Fruit fly (Drosophila melanogaster): ENCODE data around the gene CG13460.

The CG13460 gene

dm6 chr3L:15098659-15099512, 37.4 kb upstream of the CG13460 start (continued):
- TF ChIP-seq hb (GFP tag; IDR thresholded peaks at IDR 0.05; ENCODE audit: partially characterized antibody) (no peak), CG4617 (GFP tag; optimal IDR thresholded peaks at IDR 0.05; ENCODE audit: borderline replicate concordance) (no peak), danr (GFP tag; IDR thresholded peaks at IDR 0.05) (no peak; the same call in 1 of the 2 replicates), her (GFP tag; optimal IDR thresholded peaks at IDR 0.05) (peak; percentile 34), pros (GFP tag; optimal IDR thresholded peaks at IDR 0.05) (peak; percentile 62), bab2 (GFP tag; optimal IDR thresholded peaks at IDR 0.05) (peak; percentile 11), wdn (GFP tag; IDR thresholded peaks at IDR 0.05) (no peak), CG7271 (tag; optimal IDR thresholded peaks at IDR 0.05) (peak; percentile 93), CG14860 (GFP tag; IDR thresholded peaks at IDR 0.05; ENCODE audit: partially characterized antibody) (no peak), ase (GFP tag; IDR thresholded peaks at IDR 0.05) (peak; percentile 70; the same call in 2 of the 3 replicates), abd-A (tag; optimal IDR thresholded peaks at IDR 0.05) (peak; percentile 53), CG7556 (GFP tag; optimal IDR thresholded peaks at IDR 0.05) (peak; percentile 93), CG10565 (GFP tag; optimal IDR thresholded peaks at IDR 0.05) (peak; percentile 22), CG7987 (GFP tag; optimal IDR thresholded peaks at IDR 0.05) (peak; percentile 67), sug (tag; optimal IDR thresholded peaks at IDR 0.05) (peak; percentile 48), Neu2 (GFP tag; optimal IDR thresholded peaks at IDR 0.05; ENCODE audit: borderline replicate concordance) (no peak), Mrtf (GFP tag; IDR thresholded peaks at IDR 0.05) (peak; percentile 72; the same call in 2 of the 3 replicates), psq (GFP tag; optimal IDR thresholded peaks at IDR 0.05) (peak; percentile 11), scrt (GFP tag; optimal IDR thresholded peaks at IDR 0.05) (peak; percentile 84), fd3F (GFP tag; optimal IDR thresholded peaks at IDR 0.05) (peak; percentile 54), trh (GFP tag; optimal IDR thresholded peaks at IDR 0.05) (peak; percentile 12), Lim3 (GFP tag; IDR thresholded peaks at IDR 0.05) (no peak), CG6813 (GFP tag; optimal IDR thresholded peaks at IDR 0.05) (peak; percentile 94), slbo (GFP tag; IDR thresholded peaks at IDR 0.05) (peak; percentile 71), CG17829 (tag; optimal IDR thresholded peaks at IDR 0.05) (peak; percentile 97), mirr (GFP tag; optimal IDR thresholded peaks at IDR 0.05) (peak; percentile 39), CG17568 (GFP tag; optimal IDR thresholded peaks at IDR 0.05) (peak; percentile 67), NFAT (GFP tag; IDR thresholded peaks at IDR 0.05) (peak; percentile 70; the same call in 1 of the 2 replicates), CG6791 (GFP tag; IDR thresholded peaks at IDR 0.05; ENCODE audit: partially characterized antibody) (no peak), odd (GFP tag; optimal IDR thresholded peaks at IDR 0.05) (peak; percentile 81), CHES-1-like (GFP tag; optimal IDR thresholded peaks at IDR 0.05) (no peak), Ptx1 (GFP tag; IDR thresholded peaks at IDR 0.05) (peak; percentile 92), CG8388 (GFP tag; optimal IDR thresholded peaks at IDR 0.05) (peak; percentile 95), CG6689 (GFP tag; IDR thresholded peaks at IDR 0.05) (peak; percentile 90), CG10321 (GFP tag; IDR thresholded peaks at IDR 0.05) (peak; percentile 68; the same call in 1 of the 2 replicates), H2.0 (GFP tag; IDR thresholded peaks at IDR 0.05) (peak; percentile 63), zen2 (GFP tag; IDR thresholded peaks at IDR 0.05; ENCODE audit: partially characterized antibody) (no peak), CG8281 (tag; optimal IDR thresholded peaks at IDR 0.05) (peak; percentile 34), H15 (GFP tag; IDR thresholded peaks at IDR 0.05) (peak; percentile 66; the same call in 2 of the 3 replicates), CG7786 (GFP tag; optimal IDR thresholded peaks at IDR 0.05) (no peak), CG33213 (GFP tag; optimal IDR thresholded peaks at IDR 0.05) (no peak), fd64A (GFP tag; optimal IDR thresholded peaks at IDR 0.05) (no peak), Bteb2 (GFP tag; optimal IDR thresholded peaks at IDR 0.05) (no peak), sr (GFP tag; IDR thresholded peaks at IDR 0.05) (peak; percentile 56; the same call in 2 of the 3 replicates), CG6765 (GFP tag; optimal IDR thresholded peaks at IDR 0.05) (peak; percentile 88), tna (GFP tag; IDR thresholded peaks at IDR 0.05; ENCODE audit: partially characterized antibody) (no peak), BtbVII (GFP tag; optimal IDR thresholded peaks at IDR 0.05) (peak; percentile 86), Deaf1 (tag; optimal IDR thresholded peaks at IDR 0.05) (peak; percentile 66)
